Worm (Caenorhabditis elegans) whole organism, late embryonic: ENCODE measurements around the gene T16G12.1.

Source experiments
- C38D4.7 ChIP-seq: fragments of 200-800 bp; sonication (Bioruptor generic); optimal IDR thresholded peaks from 2 replicates; lab custom pipeline; 2018; ENCODE audit warnings: mild to moderate bottlenecking, missing genetic modification characterization, moderate library complexity, missing compliant biosample characterization
- ceh-2 ChIP-seq: sonication (generic microtip); optimal IDR thresholded peaks from 2 replicates; lab custom pipeline; 2016; ENCODE audit warnings: missing genotype, missing genetic modification characterization, missing compliant biosample characterization
- ceh-45 ChIP-seq: fragments of 200-800 bp; sonication (Bioruptor generic); IDR thresholded peaks from 2 replicates; pipeline ENCODE4 v1.3.6; 2022; ENCODE audit warnings: missing genetic modification reagents, missing genetic modification characterization, missing compliant biosample characterization
- ceh-48 ChIP-seq: sonication (generic microtip); optimal IDR thresholded peaks from 2 replicates; lab custom pipeline; 2016; ENCODE audit warnings: missing genetic modification characterization, inconsistent platforms, missing compliant biosample characterization
- nfya-1 ChIP-seq: sonication (generic microtip); optimal IDR thresholded peaks from 2 replicates; lab custom pipeline; 2017; ENCODE audit warnings: missing genetic modification characterization, mild to moderate bottlenecking, missing compliant biosample characterization, antibody characterized with exemption, moderate library complexity
- nhr-11 ChIP-seq: fragments of 150-350 bp; optimal IDR thresholded peaks from 2 replicates; lab custom pipeline; 2014; ENCODE audit warnings: missing biosample characterization, missing genetic modification characterization
- pat-9 ChIP-seq: fragments of 200-800 bp; sonication (Bioruptor generic); optimal IDR thresholded peaks from 2 replicates; lab custom pipeline; 2018; ENCODE audit warnings: mild to moderate bottlenecking, missing genetic modification characterization, moderate library complexity, missing compliant biosample characterization
- sdc-2 ChIP-seq: sonication (generic microtip); optimal IDR thresholded peaks from 2 replicates; lab custom pipeline; 2016; ENCODE audit warnings: missing genotype, missing genetic modification characterization, missing compliant biosample characterization

DNA sequence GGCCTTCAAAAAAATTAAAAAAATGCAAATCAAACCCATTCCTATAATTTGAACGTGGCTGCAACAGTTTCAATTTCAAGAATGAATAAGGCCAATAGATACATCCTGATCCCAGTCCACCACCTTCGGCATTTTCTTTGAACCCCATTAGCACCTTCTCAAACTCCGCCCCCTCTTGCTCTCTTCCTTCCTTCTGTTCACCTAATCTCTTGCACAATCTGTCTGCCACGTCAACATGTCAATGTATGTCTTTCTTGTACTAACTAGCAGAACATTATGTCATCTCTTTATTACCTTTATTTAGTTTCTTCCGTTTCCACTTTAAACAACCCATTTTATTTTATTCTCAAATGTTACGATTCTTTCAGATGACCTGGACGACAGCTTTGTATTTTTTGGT, 56.1 kb downstream of the T16G12.1 start, which contains the start of gene C05B5.4:
- no peak for TF ChIP-seq pat-9 (tag; lab: Kevin White, UChicago)
- TF ChIP-seq nhr-11 (tag; lab: Kevin White, UChicago) = no peak
- no peak for TF ChIP-seq C38D4.7 (GFP tag; lab: Kevin White, UChicago)
- TF ChIP-seq ceh-48 (tag; lab: Kevin White, UChicago) = no peak
- TF ChIP-seq nfya-1 (tag; lab: Kevin White, UChicago) = no peak
- TF ChIP-seq ceh-45 (GFP tag; lab: Robert Waterston, UW) = no peak
- no peak for TF ChIP-seq ceh-2 (tag; lab: Kevin White, UChicago)
- no peak for TF ChIP-seq sdc-2
